Comparison of ENCODE assay signal across 2 fruit fly cellular contexts in genomic region chrX:13625888-13626578, dm6.
TF ChIP-seq lines count a peak whose summit lies in the region.

No protein-coding gene starts in this region.

- no peak for TF ChIP-seq CTCF in whole organism, embryonic (GFP tag; optimal IDR thresholded peaks at IDR 0.05; lab: Kevin White, UChicago)

TF ChIP-seq in whole organism, embryonic, 481 proteins besides CTCF, POLR2A, EP300 and RAD21 (continues in another document):
- no peak for TF ChIP-seq otp (GFP tag; IDR thresholded peaks at IDR 0.05; lab: Robert Waterston, UW)
- TF ChIP-seq Dek (tag; optimal IDR thresholded peaks at IDR 0.05; lab: Kevin White, UChicago): peak; percentile 46
- TF ChIP-seq Gug (GFP tag; IDR thresholded peaks at IDR 0.05; lab: Robert Waterston, UW): no peak
- TF ChIP-seq CG6854 (GFP tag; optimal IDR thresholded peaks at IDR 0.05; lab: Kevin White, UChicago): no peak
- no peak for TF ChIP-seq da (GFP tag; optimal IDR thresholded peaks at IDR 0.05; lab: Kevin White, UChicago)
- TF ChIP-seq CG11085 (GFP tag; IDR thresholded peaks at IDR 0.05; lab: Robert Waterston, UW): no peak
- TF ChIP-seq CG2875 (GFP tag; optimal IDR thresholded peaks at IDR 0.05; lab: Kevin White, UChicago): no peak
- no peak for TF ChIP-seq sens-2 (GFP tag; IDR thresholded peaks at IDR 0.05; lab: Robert Waterston, UW)
- peak; percentile 32 for TF ChIP-seq ATbp (GFP tag; optimal IDR thresholded peaks at IDR 0.05; lab: Kevin White, UChicago)
- no peak for TF ChIP-seq NK7.1 (GFP tag; optimal IDR thresholded peaks at IDR 0.05; lab: Kevin White, UChicago)
- TF ChIP-seq bigmax (GFP tag; optimal IDR thresholded peaks at IDR 0.05; lab: Kevin White, UChicago): no peak
- TF ChIP-seq Optix (GFP tag; IDR thresholded peaks at IDR 0.05; lab: Robert Waterston, UW): no peak
- no peak for TF ChIP-seq CG14965 (GFP tag; optimal IDR thresholded peaks at IDR 0.05; lab: Kevin White, UChicago; ENCODE audit: borderline replicate concordance)
- no peak for TF ChIP-seq ro (GFP tag; IDR thresholded peaks at IDR 0.05; lab: Robert Waterston, UW)
- no peak for TF ChIP-seq wor (GFP tag; IDR thresholded peaks at IDR 0.05; lab: Robert Waterston, UW)
- no peak for TF ChIP-seq CG17361 (GFP tag; IDR thresholded peaks at IDR 0.05; lab: Robert Waterston, UW)
- TF ChIP-seq Camta (GFP tag; optimal IDR thresholded peaks at IDR 0.05; lab: Kevin White, UChicago): peak; percentile 11
- TF ChIP-seq gsb (GFP tag; IDR thresholded peaks at IDR 0.05; lab: Robert Waterston, UW): no peak
- TF ChIP-seq CG12071 (GFP tag; optimal IDR thresholded peaks at IDR 0.05; lab: Kevin White, UChicago): peak; percentile 55
- TF ChIP-seq Hmr (GFP tag; optimal IDR thresholded peaks at IDR 0.05; lab: Kevin White, UChicago): peak; percentile 64
- TF ChIP-seq Meics (GFP tag; optimal IDR thresholded peaks at IDR 0.05; lab: Kevin White, UChicago): peak; percentile 35
- no peak for TF ChIP-seq Awh (GFP tag; IDR thresholded peaks at IDR 0.05; lab: Robert Waterston, UW)
- TF ChIP-seq CG7963 (GFP tag; IDR thresholded peaks at IDR 0.05; lab: Robert Waterston, UW; ENCODE audit: partially characterized antibody): no peak
- no peak for TF ChIP-seq Dip2 (GFP tag; IDR thresholded peaks at IDR 0.05; lab: Robert Waterston, UW)
- peak; percentile 79 for TF ChIP-seq sug (tag; optimal IDR thresholded peaks at IDR 0.05; lab: Kevin White, UChicago)
- TF ChIP-seq Stat92E (GFP tag; optimal IDR thresholded peaks at IDR 0.05; lab: Kevin White, UChicago): no peak
- TF ChIP-seq CG3065 (GFP tag; optimal IDR thresholded peaks at IDR 0.05; lab: Kevin White, UChicago): no peak
- TF ChIP-seq Ada2b (GFP tag; IDR thresholded peaks at IDR 0.05; lab: Robert Waterston, UW): no peak
- no peak for TF ChIP-seq H15 (GFP tag; IDR thresholded peaks at IDR 0.05; lab: Robert Waterston, UW)
- TF ChIP-seq CG10274 (GFP tag; optimal IDR thresholded peaks at IDR 0.05; lab: Kevin White, UChicago): no peak
- TF ChIP-seq CG12391 (tag; optimal IDR thresholded peaks at IDR 0.05; lab: Kevin White, UChicago): no peak
- peak; percentile 69 for TF ChIP-seq CG18599 (GFP tag; optimal IDR thresholded peaks at IDR 0.05; lab: Kevin White, UChicago)
- no peak for TF ChIP-seq BEAF-32 (GFP tag; optimal IDR thresholded peaks at IDR 0.05; lab: Kevin White, UChicago)
- no peak for TF ChIP-seq CG10366 (GFP tag; IDR thresholded peaks at IDR 0.05; lab: Robert Waterston, UW)
- no peak for TF ChIP-seq cato (GFP tag; optimal IDR thresholded peaks at IDR 0.05; lab: Kevin White, UChicago; ENCODE audit: borderline replicate concordance)
- TF ChIP-seq vvl (GFP tag; IDR thresholded peaks at IDR 0.05; lab: Robert Waterston, UW): no peak
- TF ChIP-seq gem (tag; optimal IDR thresholded peaks at IDR 0.05; lab: Kevin White, UChicago): peak; percentile 48
- TF ChIP-seq CG13296 (GFP tag; optimal IDR thresholded peaks at IDR 0.05; lab: Kevin White, UChicago): peak; percentile 33
- no peak for TF ChIP-seq Hand (GFP tag; optimal IDR thresholded peaks at IDR 0.05; lab: Kevin White, UChicago)
- no peak for TF ChIP-seq gcm2 (GFP tag; optimal IDR thresholded peaks at IDR 0.05; lab: Kevin White, UChicago)
- TF ChIP-seq Rx (GFP tag; IDR thresholded peaks at IDR 0.05; lab: Robert Waterston, UW): no peak
- peak; percentile 49 for TF ChIP-seq CG10209 (GFP tag; optimal IDR thresholded peaks at IDR 0.05; lab: Kevin White, UChicago)
- TF ChIP-seq CG32532 (GFP tag; IDR thresholded peaks at IDR 0.05; lab: Robert Waterston, UW): no peak
- TF ChIP-seq CG32767 (GFP tag; IDR thresholded peaks at IDR 0.05; lab: Robert Waterston, UW): no peak; the same call in 1 of the 2 replicates
- TF ChIP-seq stwl (tag; optimal IDR thresholded peaks at IDR 0.05; lab: Kevin White, UChicago): no peak
- TF ChIP-seq CG10267 (tag; optimal IDR thresholded peaks at IDR 0.05; lab: Kevin White, UChicago): no peak
- TF ChIP-seq CG4424 (GFP tag; optimal IDR thresholded peaks at IDR 0.05; lab: Kevin White, UChicago): no peak
- no peak for TF ChIP-seq inv (GFP tag; IDR thresholded peaks at IDR 0.05; lab: Robert Waterston, UW; ENCODE audit: partially characterized antibody)

TF ChIP-seq in whole organism, prepupa, 60 proteins besides CTCF, POLR2A, EP300 and RAD21:
- no peak for TF ChIP-seq Sox14 (GFP tag; optimal IDR thresholded peaks at IDR 0.05; lab: Kevin White, UChicago)
- TF ChIP-seq fkh (GFP tag; optimal IDR thresholded peaks at IDR 0.05; lab: Kevin White, UChicago): peak; percentile 58
- TF ChIP-seq CG11294 (GFP tag; IDR thresholded peaks at IDR 0.05; lab: Robert Waterston, UW): no peak

Comparison
In these comparisons a context has a peak if more than half of its experiments do, and no peak if none do; other contexts are left out.
1. Of the 7 proteins assayed by ChIP-seq in both whole organism, embryonic and whole organism, prepupa: peak only in whole organism, embryonic: Blimp-1; only in whole organism, prepupa: none; in both: none; in neither: 6.